Worm (Caenorhabditis elegans) whole organism, L4 larva: Measurements from ENCODE around the gene R52.4.
A peak's percentile ranks its signal among the peaks of the same experiment; 100 is the strongest.
"Not testable (repeated sequence)": the region's sequence is repeated elsewhere in the genome, so short reads cannot be mapped to it uniquely, and the experiment has no call there.

Source experiments
- F49E8.2 ChIP-seq: sonication (generic microtip); optimal IDR thresholded peaks from 2 replicates; lab custom pipeline; 2016; ENCODE audit warnings: missing compliant biosample characterization, mild to moderate bottlenecking, missing genetic modification characterization, borderline replicate concordance
- T20F7.1 ChIP-seq: fragments of 200-800 bp; sonication (Bioruptor generic); optimal IDR thresholded peaks from 2 replicates; lab custom pipeline; 2018; ENCODE audit warnings: mild to moderate bottlenecking, missing genetic modification characterization, missing compliant biosample characterization
- Y48G9A.11 ChIP-seq: fragments of 200-800 bp; sonication (Bioruptor generic); IDR thresholded peaks from 2 replicates; pipeline ENCODE4 v1.3.6; 2022; ENCODE audit warnings: missing genetic modification reagents, missing genetic modification characterization, missing compliant biosample characterization
- ZK546.5 ChIP-seq, 2 experiments: sonication (generic microtip); optimal IDR thresholded peaks; 2 replicates each; lab custom pipeline; 2017; ENCODE audit warnings: missing biosample characterization in 2 of 2, missing genetic modification characterization in 2 of 2
- aha-1 ChIP-seq: fragments of 150-350 bp; peaks from one replicate; lab custom pipeline; 2014; ENCODE audit warnings: missing biosample characterization, missing genetic modification characterization
- aly-2 ChIP-seq: sonication (generic microtip); optimal IDR thresholded peaks from 2 replicates; lab custom pipeline; 2018; ENCODE audit warnings: missing biosample characterization, missing genetic modification characterization
- arid-1 ChIP-seq: fragments of 200-800 bp; sonication (Bioruptor generic); conservative IDR thresholded peaks from 2 replicates; pipeline ENCODE4 v1.3.6; 2022; ENCODE audit warnings: missing genetic modification reagents, missing genetic modification characterization, missing compliant biosample characterization
- ceh-20 ChIP-seq: fragments of 200-800 bp; sonication (Bioruptor generic); IDR thresholded peaks from 2 replicates; pipeline ENCODE4 v1.3.6; 2022; ENCODE audit warnings: missing genetic modification reagents, missing genetic modification characterization, missing compliant biosample characterization
- ceh-32 ChIP-seq: sonication (generic microtip); optimal IDR thresholded peaks from 2 replicates; lab custom pipeline; 2016; ENCODE audit warnings: mild to moderate bottlenecking, missing genetic modification characterization, missing compliant biosample characterization; ENCODE audit not compliant: poor library complexity
- daf-19 ChIP-seq: fragments of 200-800 bp; sonication (Bioruptor generic); conservative IDR thresholded peaks from 2 replicates; pipeline ENCODE4 v1.3.6; 2022; ENCODE audit warnings: missing genetic modification characterization, missing compliant biosample characterization
- daf-8 ChIP-seq: fragments of 200-800 bp; sonication (Bioruptor generic); IDR thresholded peaks from 2 replicates; pipeline ENCODE4 v1.3.6; 2022; ENCODE audit warnings: missing genetic modification characterization, missing compliant biosample characterization
- dmd-6 ChIP-seq: fragments of 200-800 bp; sonication (Bioruptor generic); IDR thresholded peaks from 2 replicates; pipeline ENCODE4 v1.3.6; 2022; ENCODE audit warnings: missing genetic modification reagents, missing genetic modification characterization, missing compliant biosample characterization
- dmd-8 ChIP-seq: fragments of 200-800 bp; sonication (Bioruptor generic); IDR thresholded peaks from 2 replicates; pipeline ENCODE4 v1.3.6; 2022; ENCODE audit warnings: missing genetic modification characterization, missing compliant biosample characterization
- dpl-1 ChIP-seq: fragments of 150-350 bp; optimal IDR thresholded peaks from 2 replicates; lab custom pipeline; 2014; ENCODE audit warnings: missing biosample characterization, missing genetic modification reagents, missing genetic modification characterization
- dve-1 ChIP-seq: sonication (generic microtip); optimal IDR thresholded peaks from 2 replicates; lab custom pipeline; 2017; ENCODE audit warnings: antibody characterized with exemption, mild to moderate bottlenecking, missing genetic modification characterization, missing compliant biosample characterization; ENCODE audit not compliant: insufficient read depth
- egl-43 ChIP-seq: fragments of 200-800 bp; sonication (Bioruptor generic); IDR thresholded peaks from 2 replicates; pipeline ENCODE4 v1.3.6; 2022; ENCODE audit warnings: missing genetic modification reagents, missing genetic modification characterization, missing compliant biosample characterization
- fkh-10 ChIP-seq: fragments of 150-350 bp; optimal IDR thresholded peaks from 2 replicates; lab custom pipeline; 2014; ENCODE audit warnings: missing biosample characterization, missing genetic modification reagents, missing genetic modification characterization
- hif-1 ChIP-seq, 2 experiments: sonication (generic microtip); optimal IDR thresholded peaks; 2 replicates each; lab custom pipeline; 2016 to 2017; ENCODE audit warnings: missing compliant biosample characterization in 2 of 2, missing genetic modification characterization in 2 of 2, missing genetic modification reagents in 2 of 2, missing genotype in 2 of 2, mild to moderate bottlenecking in 1 of 2
- jun-1 ChIP-seq: fragments of 150-350 bp; optimal IDR thresholded peaks from 2 replicates; lab custom pipeline; 2014; ENCODE audit warnings: missing biosample characterization, missing genetic modification reagents, missing genetic modification characterization
- lin-39 ChIP-seq: fragments of 150-350 bp; optimal IDR thresholded peaks from 2 replicates; lab custom pipeline; 2014; ENCODE audit warnings: missing biosample characterization, missing genetic modification reagents, missing genetic modification characterization
- lir-3 ChIP-seq: sonication (generic microtip); optimal IDR thresholded peaks from 2 replicates; lab custom pipeline; 2016; ENCODE audit warnings: mild to moderate bottlenecking, missing genetic modification characterization, missing compliant biosample characterization
- mxl-2 ChIP-seq: fragments of 200-800 bp; sonication (Bioruptor generic); conservative IDR thresholded peaks from 2 replicates; pipeline ENCODE4 v1.3.6; 2022; ENCODE audit warnings: missing genetic modification reagents, missing genetic modification characterization, missing compliant biosample characterization
- nhr-28 ChIP-seq: fragments of 150-350 bp; optimal IDR thresholded peaks from 2 replicates; lab custom pipeline; 2014; ENCODE audit warnings: missing biosample characterization, missing genetic modification characterization
- nhr-48 ChIP-seq: sonication (generic microtip); optimal IDR thresholded peaks from 2 replicates; lab custom pipeline; 2016; ENCODE audit warnings: mild to moderate bottlenecking, missing genetic modification characterization, missing compliant biosample characterization
- pha-4 ChIP-seq, 2 experiments: fragments of 150-350 bp in 1 of 2; fragments of 200-800 bp in 1 of 2; sonication (Bioruptor generic) in 1 of 2; IDR thresholded peaks in 1 of 2; optimal IDR thresholded peaks in 1 of 2; 2 replicates each; pipeline versions ENCODE4 v1.3.6 to Lab custom; 2014 to 2022; ENCODE audit warnings: missing genetic modification characterization in 2 of 2, missing genetic modification reagents in 2 of 2, missing biosample characterization in 1 of 2, missing compliant biosample characterization in 1 of 2
- pqm-1 ChIP-seq: sonication (generic microtip); optimal IDR thresholded peaks from 2 replicates; lab custom pipeline; 2017; ENCODE audit warnings: missing biosample characterization, missing genetic modification characterization
- rbr-2 ChIP-seq: sonication (generic microtip); optimal IDR thresholded peaks from 2 replicates; lab custom pipeline; 2016; ENCODE audit warnings: missing genotype, missing genetic modification characterization, missing compliant biosample characterization
- set-16 ChIP-seq: fragments of 200-800 bp; sonication (Bioruptor generic); IDR thresholded peaks from 2 replicates; pipeline ENCODE4 v1.3.6; 2022; ENCODE audit warnings: missing genetic modification reagents, missing genetic modification characterization, missing compliant biosample characterization
- unc-62 ChIP-seq, 3 experiments: fragments of 150-350 bp in 1 of 3; sonication (generic microtip); optimal IDR thresholded peaks in 2 of 3; peaks in 1 of 3; 1 replicate in 1 of 3; 2 replicates in 2 of 3; lab custom pipeline; 2014 to 2017; ENCODE audit warnings: missing biosample characterization in 3 of 3, missing genetic modification characterization in 3 of 3, missing genetic modification reagents in 3 of 3, missing genotype in 1 of 3
- zag-1 ChIP-seq: fragments of 150-350 bp; optimal IDR thresholded peaks from 2 replicates; lab custom pipeline; 2014; ENCODE audit warnings: missing biosample characterization, missing genetic modification characterization
- zfp-2 ChIP-seq: sonication (generic microtip); optimal IDR thresholded peaks from 2 replicates; lab custom pipeline; 2016; ENCODE audit warnings: mild to moderate bottlenecking, missing genetic modification characterization, missing compliant biosample characterization
- zfp-3 ChIP-seq: fragments of 200-800 bp; sonication (Bioruptor generic); conservative IDR thresholded peaks from 2 replicates; pipeline ENCODE4 v1.3.6; 2022; ENCODE audit warnings: missing genetic modification reagents, missing genetic modification characterization, missing compliant biosample characterization

The R52.4 gene

ce11 chrII:2108295-2108694 is at the start of gene R52.4:
TSS of gene R52.4 (minus strand) at chrII:2108395.
- TF ChIP-seq dve-1 (tag; lab: Kevin White, UChicago) (no peak), zag-1 (tag; lab: Kevin White, UChicago) (no peak), mxl-2 (GFP tag; lab: Robert Waterston, UW) (no peak), lir-3 (no peak), daf-19 (GFP tag; lab: Robert Waterston, UW) (no peak), egl-43 (GFP tag; lab: Robert Waterston, UW) (no peak), zfp-3 (GFP tag; lab: Robert Waterston, UW) (no peak), T20F7.1 (GFP tag; lab: Kevin White, UChicago) (no peak), lin-39 (no peak), set-16 (GFP tag; lab: Robert Waterston, UW) (no peak), F49E8.2 (tag; lab: Kevin White, UChicago) (no peak), pha-4 (GFP tag; IDR thresholded peaks at IDR 0.05; lab: Robert Waterston, UW) (no peak), pha-4 (tag; optimal IDR thresholded peaks at IDR 0.05; lab: Kevin White, UChicago) (no peak)
- TF ChIP-seq, all 104 proteins: peak for 0

- TF ChIP-seq rbr-2, aha-1, lin-39: not testable (repeated sequence)
These were observed 45.5 kb upstream of the R52.4 start, which contains the start of gene math-18 for ce11 chrII:2153708-2154107. TSS of gene math-18 (plus strand) at chrII:2154008.

ce11 chrII:2152455-2152854 is 44.3 kb upstream of the R52.4 start:
- TF ChIP-seq nhr-28 (tag; lab: Kevin White, UChicago) (peak; percentile 14), pqm-1 (tag; lab: Kevin White, UChicago) (peak; percentile 51), arid-1 (GFP tag; lab: Robert Waterston, UW) (no peak), dmd-8 (no peak)

- TF ChIP-seq ceh-32 (tag; lab: Kevin White, UChicago), result no peak
- TF ChIP-seq aha-1, result peak; percentile 42
These were observed 42.3 kb upstream of the R52.4 start, which contains the start of the genes C40A11.7 and C40A11.8 for ce11 chrII:2150485-2150985. TSS of gene C40A11.7 (minus strand) at chrII:2150585. TSS of gene C40A11.8 (minus strand) at chrII:2150935.

ce11 chrII:2146900-2147375 is 38.7 kb upstream of the R52.4 start, which contains the start of gene C40A11.2:
TSS of gene C40A11.2 (plus strand) at chrII:2146950.
- TF ChIP-seq unc-62 (GFP tag; optimal IDR thresholded peaks at IDR 0.05 in 1 of 2; lab: Kevin White, UChicago), result peak in 1 of 2 experiments; percentile 52
- no peak for TF ChIP-seq unc-62 (tag; optimal IDR thresholded peaks at IDR 0.05; lab: Kevin White, UChicago)
- TF ChIP-seq nhr-48 (tag; lab: Kevin White, UChicago), result no peak

ce11 chrII:2145566-2145965 is 37.4 kb upstream of the R52.4 start, which contains the start of gene C40A11.6:
TSS of gene C40A11.6 (minus strand) at chrII:2145666.
- TF ChIP-seq dpl-1 (no peak), jun-1 (tag; lab: Kevin White, UChicago) (no peak), hif-1 (tag; optimal IDR thresholded peaks at IDR 0.05; lab: Kevin White, UChicago) (no peak), ZK546.5 (tag; optimal IDR thresholded peaks at IDR 0.05; lab: Kevin White, UChicago) (no peak), dmd-6 (GFP tag; lab: Robert Waterston, UW) (no peak), fkh-10 (GFP tag; lab: Kevin White, UChicago) (no peak), daf-8 (GFP tag; lab: Robert Waterston, UW) (no peak), zfp-2 (tag; lab: Kevin White, UChicago) (no peak), ceh-20 (GFP tag; lab: Robert Waterston, UW) (no peak), Y48G9A.11 (GFP tag; lab: Robert Waterston, UW) (no peak), aly-2 (no peak)
